Worm (Caenorhabditis elegans): ENCODE data around the gene rga-8.

DNA sequence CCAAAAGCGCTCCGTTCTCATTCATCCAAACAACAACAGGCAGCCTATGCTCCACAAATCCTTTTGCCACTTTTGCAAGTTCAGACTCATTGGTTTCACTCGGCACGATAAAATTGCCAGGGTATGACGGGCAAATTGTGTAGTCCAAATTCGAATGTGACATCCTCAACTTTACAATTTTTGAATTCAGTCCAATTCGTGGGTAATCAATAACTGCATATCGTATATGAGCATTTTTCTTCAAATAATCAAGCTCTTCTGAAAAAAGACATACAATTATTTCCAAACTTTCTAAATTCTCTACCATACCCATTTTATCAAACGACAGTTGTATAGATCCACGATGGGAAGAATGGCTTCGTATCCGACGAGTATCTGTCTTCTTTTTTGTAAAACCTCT lies 41.3 kb downstream of the rga-8 start:
- TF ChIP-seq unc-39 (tag; optimal IDR thresholded peaks at IDR 0.05) (no peak), unc-62 (GFP tag; optimal IDR thresholded peaks at IDR 0.05) (no peak), nhr-12 (tag; optimal IDR thresholded peaks at IDR 0.05) (no peak), nhr-77 (tag; optimal IDR thresholded peaks at IDR 0.05) (no peak), nfya-1 (tag; optimal IDR thresholded peaks at IDR 0.05; ENCODE audit: insufficient read depth) (no peak), pha-4 (tag; optimal IDR thresholded peaks at IDR 0.05) (no peak), pqm-1 (tag; optimal IDR thresholded peaks at IDR 0.05) (no peak), elt-2 (tag; optimal IDR thresholded peaks at IDR 0.05) (no peak), nhr-76 (tag; optimal IDR thresholded peaks at IDR 0.05) (no peak), ama-1 (optimal IDR thresholded peaks at IDR 0.05) (no peak)

Measured in whole organism, L3 larva.